Worm (Caenorhabditis elegans) whole organism, young adult: ENCODE data around the gene nhr-173.

ENCODE experiments used
- B0035.1 ChIP-seq: sonication (generic microtip); optimal IDR thresholded peaks from 2 replicates; lab custom pipeline; 2016; ENCODE audit warnings: missing genetic modification characterization, mild to moderate bottlenecking, missing compliant biosample characterization, missing genotype, missing genetic modification reagents
- D2030.7 ChIP-seq: fragments of 200-800 bp; sonication (Bioruptor generic); IDR thresholded peaks from 2 replicates; pipeline ENCODE4 v1.3.6; 2022; ENCODE audit warnings: missing genetic modification reagents, missing genetic modification characterization, missing compliant biosample characterization
- F39B2.1 ChIP-seq: fragments of 200-800 bp; sonication (Bioruptor generic); IDR thresholded peaks from 2 replicates; pipeline ENCODE4 v1.3.6; 2022; ENCODE audit warnings: missing genetic modification reagents, missing genetic modification characterization, missing compliant biosample characterization
- F57C9.4 ChIP-seq: sonication (generic microtip); optimal IDR thresholded peaks from 2 replicates; lab custom pipeline; 2017; ENCODE audit warnings: mild to moderate bottlenecking, missing genetic modification characterization, missing compliant biosample characterization
- K12H6.12 ChIP-seq: fragments of 200-800 bp; sonication (Bioruptor generic); optimal IDR thresholded peaks from 2 replicates; lab custom pipeline; 2018; ENCODE audit warnings: mild to moderate bottlenecking, missing genetic modification characterization, missing compliant biosample characterization
- T07F8.4 ChIP-seq: sonication (generic microtip); optimal IDR thresholded peaks from 2 replicates; lab custom pipeline; 2016; ENCODE audit warnings: mild to moderate bottlenecking, missing genetic modification characterization, moderate library complexity, missing compliant biosample characterization
- Y53F4B.3 ChIP-seq: fragments of 200-800 bp; sonication (Bioruptor generic); IDR thresholded peaks from 2 replicates; pipeline ENCODE4 v1.3.6; 2022; ENCODE audit warnings: missing genetic modification reagents, missing genetic modification characterization, missing compliant biosample characterization
- Y53G8AR.9 ChIP-seq: fragments of 200-800 bp; sonication (Bioruptor generic); conservative IDR thresholded peaks from 2 replicates; pipeline ENCODE4 v1.3.6; 2022; ENCODE audit warnings: missing genetic modification reagents, missing genetic modification characterization, missing compliant biosample characterization
- Y56A3A.18 ChIP-seq: fragments of 200-800 bp; sonication (Bioruptor generic); IDR thresholded peaks from 2 replicates; pipeline ENCODE4 v1.3.6; 2022; ENCODE audit warnings: missing genetic modification reagents, missing genetic modification characterization, missing compliant biosample characterization
- bed-1 ChIP-seq: fragments of 200-800 bp; sonication (Bioruptor generic); IDR thresholded peaks from 2 replicates; pipeline ENCODE4 v1.3.6; 2022; ENCODE audit warnings: missing genetic modification reagents, missing genetic modification characterization, missing compliant biosample characterization
- cebp-1 ChIP-seq, 2 experiments: fragments of 200-800 bp in 1 of 2; sonication (Bioruptor generic) in 1 of 2; sonication (generic microtip) in 1 of 2; IDR thresholded peaks in 1 of 2; optimal IDR thresholded peaks in 1 of 2; 2 replicates each; pipeline versions ENCODE4 v1.3.6 to Lab custom; 2017 to 2022; ENCODE audit warnings: missing compliant biosample characterization in 2 of 2, missing genetic modification characterization in 2 of 2, mild to moderate bottlenecking in 1 of 2, missing genetic modification reagents in 1 of 2, moderate library complexity in 1 of 2
- ceh-40 ChIP-seq: fragments of 200-800 bp; sonication (Bioruptor generic); IDR thresholded peaks from 2 replicates; pipeline ENCODE4 v1.3.6; 2022; ENCODE audit warnings: missing genetic modification characterization, missing compliant biosample characterization
- ceh-79 ChIP-seq: sonication (generic microtip); optimal IDR thresholded peaks from 2 replicates; lab custom pipeline; 2017; ENCODE audit warnings: mild to moderate bottlenecking, missing genetic modification characterization, missing compliant biosample characterization
- dox-1 ChIP-seq: fragments of 200-800 bp; sonication (Bioruptor generic); IDR thresholded peaks from 2 replicates; pipeline ENCODE4 v1.3.6; 2022; ENCODE audit warnings: missing genetic modification reagents, missing genetic modification characterization, missing compliant biosample characterization
- egrh-3 ChIP-seq: fragments of 200-800 bp; sonication (Bioruptor generic); IDR thresholded peaks from 2 replicates; pipeline ENCODE4 v1.3.6; 2022; ENCODE audit warnings: missing genetic modification reagents, missing genetic modification characterization, missing compliant biosample characterization
- hlh-26 ChIP-seq: fragments of 200-800 bp; sonication (Bioruptor generic); conservative IDR thresholded peaks from 2 replicates; pipeline ENCODE4 v1.3.6; 2022; ENCODE audit warnings: missing genetic modification reagents, missing genetic modification characterization, missing compliant biosample characterization
- hsf-1 ChIP-seq: fragments of 200-800 bp; sonication (Bioruptor generic); IDR thresholded peaks from 2 replicates; pipeline ENCODE4 v1.3.6; 2022; ENCODE audit warnings: missing genetic modification reagents, missing genetic modification characterization, missing compliant biosample characterization
- let-607 ChIP-seq, 2 experiments: fragments of 200-800 bp in 1 of 2; sonication (Bioruptor generic) in 1 of 2; sonication (generic microtip) in 1 of 2; optimal IDR thresholded peaks; 2 replicates each; lab custom pipeline; 2016 to 2018; ENCODE audit warnings: mild to moderate bottlenecking in 2 of 2, missing compliant biosample characterization in 2 of 2, missing genetic modification characterization in 2 of 2, moderate library complexity in 2 of 2, missing genotype in 1 of 2
- lin-35 ChIP-seq, 3 experiments: fragments of 150-350 bp in 2 of 3; sonication (generic microtip) in 1 of 3; optimal IDR thresholded peaks; 2 replicates each; lab custom pipeline; 2014 to 2018; ENCODE audit warnings: missing biosample characterization in 3 of 3, missing genetic modification characterization in 3 of 3, missing genetic modification reagents in 3 of 3
- madf-10 ChIP-seq: sonication (generic microtip); optimal IDR thresholded peaks from 2 replicates; lab custom pipeline; 2016; ENCODE audit warnings: mild to moderate bottlenecking, missing genetic modification characterization, missing compliant biosample characterization
- madf-8 ChIP-seq: fragments of 200-800 bp; sonication (Bioruptor generic); conservative IDR thresholded peaks from 2 replicates; pipeline ENCODE4 v1.3.6; 2022; ENCODE audit warnings: missing genetic modification reagents, missing genetic modification characterization, missing compliant biosample characterization
- mxl-1 ChIP-seq: sonication (generic microtip); optimal IDR thresholded peaks from 2 replicates; lab custom pipeline; 2016; ENCODE audit warnings: missing genetic modification characterization, missing compliant biosample characterization
- nfya-2 ChIP-seq: fragments of 200-800 bp; sonication (Bioruptor generic); IDR thresholded peaks from 2 replicates; pipeline ENCODE4 v1.3.6; 2022; ENCODE audit warnings: missing genetic modification reagents, missing genetic modification characterization, missing compliant biosample characterization
- nhr-80 ChIP-seq: sonication (generic microtip); optimal IDR thresholded peaks from 2 replicates; lab custom pipeline; 2016; ENCODE audit warnings: missing genetic modification characterization, missing compliant biosample characterization
- pha-4 ChIP-seq: fragments of 150-350 bp; sonication (generic microtip); optimal IDR thresholded peaks from 2 replicates; lab custom pipeline; 2014; ENCODE audit warnings: missing biosample characterization, missing genetic modification reagents, missing genetic modification characterization
- repo-1 ChIP-seq: sonication (generic microtip); optimal IDR thresholded peaks from 2 replicates; lab custom pipeline; 2017; ENCODE audit warnings: mild to moderate bottlenecking, missing genetic modification characterization, missing compliant biosample characterization
- rpc-1 ChIP-seq, 2 experiments: fragments of 150-350 bp in 1 of 2; sonication (generic microtip) in 1 of 2; optimal IDR thresholded peaks; 2 replicates each; lab custom pipeline; 2014 to 2018; ENCODE audit warnings: missing biosample characterization in 1 of 2, missing genetic modification characterization in 1 of 2, missing genetic modification reagents in 1 of 2, missing genotype in 1 of 2
- snpc-1.1 ChIP-seq: sonication (generic microtip); optimal IDR thresholded peaks from 2 replicates; lab custom pipeline; 2017; ENCODE audit warnings: missing genetic modification characterization, mild to moderate bottlenecking, missing compliant biosample characterization, antibody characterized with exemption, moderate library complexity, missing genotype, missing genetic modification reagents; ENCODE audit not compliant: insufficient read depth
- snpc-1.3 ChIP-seq: sonication (generic microtip); optimal IDR thresholded peaks from 2 replicates; lab custom pipeline; 2017; ENCODE audit warnings: missing genetic modification characterization, mild to moderate bottlenecking, missing compliant biosample characterization, antibody characterized with exemption, moderate library complexity, missing genotype, missing genetic modification reagents; ENCODE audit not compliant: insufficient read depth
- somi-1 ChIP-seq: fragments of 200-800 bp; sonication (Bioruptor generic); optimal IDR thresholded peaks from 2 replicates; lab custom pipeline; 2018; ENCODE audit warnings: mild to moderate bottlenecking, missing genetic modification characterization, missing compliant biosample characterization
- tbp1 ChIP-seq: fragments of 200-800 bp; sonication (Bioruptor generic); optimal IDR thresholded peaks from 2 replicates; lab custom pipeline; 2018; ENCODE audit warnings: mild to moderate bottlenecking, missing genetic modification characterization, missing compliant biosample characterization
- tbx-9 ChIP-seq: sonication (generic microtip); optimal IDR thresholded peaks from 2 replicates; lab custom pipeline; 2016; ENCODE audit warnings: borderline replicate concordance, missing genetic modification characterization, inconsistent platforms, missing compliant biosample characterization
- tlf-1 ChIP-seq: fragments of 200-800 bp; sonication (Bioruptor generic); optimal IDR thresholded peaks from 2 replicates; lab custom pipeline; 2018; ENCODE audit warnings: mild to moderate bottlenecking, missing genetic modification characterization, missing compliant biosample characterization
- zfh-2 ChIP-seq: fragments of 200-800 bp; sonication (Bioruptor generic); conservative IDR thresholded peaks from 2 replicates; pipeline ENCODE4 v1.3.6; 2022; ENCODE audit warnings: missing genetic modification reagents, missing genetic modification characterization, missing compliant biosample characterization
- ztf-28 ChIP-seq: fragments of 200-800 bp; sonication (Bioruptor generic); IDR thresholded peaks from 2 replicates; pipeline ENCODE4 v1.3.6; 2022; ENCODE audit warnings: missing genetic modification reagents, missing genetic modification characterization, missing compliant biosample characterization

Gene nhr-173

ce11 chrX:6671717-6672116 lies 16.4 kb downstream of the nhr-173 start:
- TF ChIP-seq mxl-1 (tag; lab: Kevin White, UChicago) (no peak), tlf-1 (GFP tag; lab: Kevin White, UChicago) (no peak), madf-8 (no peak), tbx-9 (no peak), nfya-2 (GFP tag; lab: Robert Waterston, UW) (no peak), rpc-1 (optimal IDR thresholded peaks at IDR 0.05; lab: Kevin White, UChicago) (no peak), rpc-1 (tag; optimal IDR thresholded peaks at IDR 0.05; lab: Kevin White, UChicago) (no peak), hsf-1 (GFP tag; lab: Robert Waterston, UW) (no peak), Y56A3A.18 (GFP tag; lab: Robert Waterston, UW) (no peak), tbp1 (GFP tag; lab: Kevin White, UChicago) (no peak), ceh-40 (GFP tag; lab: Robert Waterston, UW) (no peak), pha-4 (tag; lab: Kevin White, UChicago) (no peak), K12H6.12 (tag; lab: Kevin White, UChicago) (no peak), hlh-26 (no peak), F57C9.4 (tag; lab: Kevin White, UChicago) (no peak), Y53F4B.3 (no peak), snpc-1.3 (tag; lab: Kevin White, UChicago) (no peak), egrh-3 (no peak), ztf-28 (GFP tag; lab: Robert Waterston, UW) (no peak), madf-10 (no peak), B0035.1 (tag; lab: Kevin White, UChicago) (no peak)

DNA sequence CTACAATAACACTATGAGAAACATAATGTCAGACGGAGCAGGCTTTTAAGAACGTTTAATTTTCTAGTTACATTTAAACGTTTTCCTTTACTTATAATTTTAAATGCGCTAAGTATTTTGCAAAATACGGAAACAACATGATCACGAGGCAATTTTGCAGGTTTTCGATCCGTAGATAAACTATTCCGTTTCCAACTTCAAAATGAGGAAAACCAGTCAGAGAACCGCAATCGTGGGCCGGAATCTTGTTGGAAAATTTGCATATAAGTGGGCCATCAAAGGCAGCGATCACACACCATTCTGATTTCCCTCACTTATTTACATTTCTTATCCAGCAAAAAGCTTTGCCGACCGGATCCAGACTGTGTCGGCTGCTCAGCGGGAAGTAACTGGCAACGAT lies 17.2 kb downstream of the nhr-173 start, which contains the start of gene col-172:
TSS of gene col-172 (plus strand) at position 301 of the 400 bp plus-strand sequence.
- TF ChIP-seq zfh-2 (GFP tag; lab: Robert Waterston, UW) (no peak), K12H6.12 (tag; lab: Kevin White, UChicago) (no peak), let-607 (tag; optimal IDR thresholded peaks at IDR 0.05; lab: Kevin White, UChicago) (no peak), cebp-1 (GFP tag; IDR thresholded peaks at IDR 0.05; lab: Robert Waterston, UW) (no peak), cebp-1 (tag; optimal IDR thresholded peaks at IDR 0.05; lab: Kevin White, UChicago) (no peak)

DNA sequence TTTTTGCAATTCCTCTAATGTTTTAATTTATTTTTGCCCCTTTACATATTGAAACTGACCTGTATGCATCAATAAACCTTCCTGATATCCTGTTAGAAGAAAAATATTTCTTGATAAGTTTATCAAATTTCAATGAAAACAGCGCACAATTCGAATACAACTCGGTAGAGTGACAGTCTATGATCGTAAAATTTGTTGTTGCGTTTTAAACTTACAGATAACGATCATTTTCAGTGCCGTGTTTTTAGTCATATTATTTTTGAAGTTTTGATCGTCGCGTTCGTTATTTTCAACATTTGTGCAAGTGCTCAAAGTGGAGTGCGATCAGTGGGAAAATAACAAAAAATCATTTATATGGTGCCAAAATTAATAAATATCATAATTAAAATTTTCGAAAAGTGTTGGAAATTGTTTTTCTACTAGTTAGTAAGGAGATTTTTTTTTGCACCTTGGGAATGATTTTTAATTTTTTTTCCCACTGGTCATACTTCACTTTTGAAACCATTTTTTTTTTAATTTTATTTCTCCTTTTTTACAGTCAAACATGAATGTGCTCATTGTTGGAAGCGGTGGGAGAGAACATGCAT lies 19.1 kb downstream of the nhr-173 start, which contains the start of gene F38B6.4:
TSS of gene F38B6.4 (plus strand) at position 537 of the 587 bp plus-strand sequence.
- TF ChIP-seq somi-1 (GFP tag; lab: Kevin White, UChicago) (no peak), nhr-80 (tag; lab: Kevin White, UChicago) (peak; percentile 63)

- TF ChIP-seq dox-1 (no peak), lin-35 (GFP tag; optimal IDR thresholded peaks at IDR 0.05; lab: Kevin White, UChicago) (no peak), hlh-26 (no peak), F39B2.1 (GFP tag; lab: Robert Waterston, UW) (no peak), egrh-3 (no peak), ceh-79 (tag; lab: Kevin White, UChicago) (no peak), T07F8.4 (tag; lab: Kevin White, UChicago) (no peak), let-607 (tag; optimal IDR thresholded peaks at IDR 0.05; lab: Kevin White, UChicago) (no peak), Y53G8AR.9 (GFP tag; lab: Robert Waterston, UW) (no peak), D2030.7 (no peak), bed-1 (no peak), repo-1 (no peak), snpc-1.1 (no peak)
Measured at ce11 chrX:6682683-6683082, 27.4 kb downstream of the nhr-173 start, which contains the start of gene F38B6.8. TSS of gene F38B6.8 (minus strand) at chrX:6682783.
